Worm (Caenorhabditis elegans) whole organism, early embryonic: ENCODE results near the gene dhhc-8.

Experiments
- ceh-36 ChIP-seq: sonication (generic microtip); optimal IDR thresholded peaks from 2 replicates; lab custom pipeline; 2016; ENCODE audit warnings: missing genetic modification characterization, inconsistent platforms, missing compliant biosample characterization
- pes-1 ChIP-seq: fragments of 200-800 bp; sonication (Bioruptor generic); IDR thresholded peaks from 2 replicates; pipeline ENCODE4 v1.3.6; 2022; ENCODE audit warnings: missing genetic modification reagents, missing genetic modification characterization, missing compliant biosample characterization
- sea-1 ChIP-seq: fragments of 200-800 bp; sonication (Bioruptor generic); conservative IDR thresholded peaks from 2 replicates; pipeline ENCODE4 v1.3.6; 2022; ENCODE audit warnings: missing genetic modification characterization, missing compliant biosample characterization

DNA sequence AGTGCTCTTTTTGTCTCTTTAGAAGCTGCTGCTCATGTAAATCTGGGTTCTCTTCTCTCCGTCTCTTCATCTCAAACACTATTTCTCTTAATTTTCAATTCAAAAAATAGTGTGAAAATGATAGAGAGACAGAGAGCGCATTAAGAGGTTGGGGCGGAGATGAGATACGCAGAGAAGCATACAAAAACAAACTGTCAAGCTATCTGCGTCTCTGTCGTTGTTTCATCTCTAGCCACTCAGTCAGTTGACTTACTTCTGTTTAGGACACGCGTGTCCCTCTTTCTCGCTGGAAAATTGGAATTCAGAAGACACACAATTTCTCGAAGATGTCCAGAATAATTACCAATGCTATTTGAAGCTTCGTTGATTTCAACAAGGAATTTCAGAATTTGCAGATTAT, 46.3 kb upstream of the dhhc-8 start:
- TF ChIP-seq ceh-36 (no peak), pes-1 (no peak), sea-1 (GFP tag; lab: Robert Waterston, UW) (no peak)
